Worm (Caenorhabditis elegans) whole organism, mixed stage, embryonic: ENCODE measurements around the gene mam-7.

Source experiments
- M03D4.4 ChIP-seq: sonication (generic microtip); optimal IDR thresholded peaks from 2 replicates; lab custom pipeline; 2017; ENCODE audit warnings: mild to moderate bottlenecking, missing genetic modification characterization, missing compliant biosample characterization
- bed-3 ChIP-seq: fragments of 200-800 bp; sonication (Bioruptor generic); optimal IDR thresholded peaks from 3 replicates; lab custom pipeline; 2018; ENCODE audit warnings: mild to moderate bottlenecking, missing genetic modification characterization, moderate library complexity, missing compliant biosample characterization
- blmp-1 ChIP-seq: fragments of 150-350 bp; optimal IDR thresholded peaks from 2 replicates; lab custom pipeline; 2014; ENCODE audit warnings: missing biosample characterization, missing genetic modification characterization
- ceh-39 ChIP-seq: fragments of 150-350 bp; optimal IDR thresholded peaks from 2 replicates; lab custom pipeline; 2014; ENCODE audit warnings: missing biosample characterization, missing genetic modification characterization
- ceh-43 ChIP-seq: fragments of 200-800 bp; sonication (Bioruptor generic); optimal IDR thresholded peaks from 2 replicates; lab custom pipeline; 2018; ENCODE audit warnings: mild to moderate bottlenecking, missing genetic modification characterization, moderate library complexity, missing compliant biosample characterization
- ceh-83 ChIP-seq: fragments of 200-800 bp; sonication (Bioruptor generic); optimal IDR thresholded peaks from 2 replicates; lab custom pipeline; 2018; ENCODE audit warnings: mild to moderate bottlenecking, missing genetic modification characterization, missing compliant biosample characterization
- ces-1 ChIP-seq: fragments of 150-350 bp; optimal IDR thresholded peaks from 2 replicates; lab custom pipeline; 2014; ENCODE audit warnings: missing biosample characterization, missing genetic modification reagents, missing genetic modification characterization
- cnd-1 ChIP-seq: fragments of 200-800 bp; sonication (Bioruptor generic); optimal IDR thresholded peaks from 2 replicates; lab custom pipeline; 2018; ENCODE audit warnings: mild to moderate bottlenecking, missing genetic modification characterization, missing compliant biosample characterization
- drap-1 ChIP-seq: fragments of 200-800 bp; sonication (Bioruptor generic); optimal IDR thresholded peaks from 3 replicates; lab custom pipeline; 2018; ENCODE audit warnings: mild to moderate bottlenecking, missing genetic modification characterization, missing compliant biosample characterization
- elt-1 ChIP-seq: sonication (generic microtip); optimal IDR thresholded peaks from 2 replicates; lab custom pipeline; 2017; ENCODE audit warnings: missing genetic modification characterization, mild to moderate bottlenecking, missing compliant biosample characterization, antibody characterized with exemption, moderate library complexity, borderline replicate concordance; ENCODE audit not compliant: insufficient read depth
- elt-3 ChIP-seq: fragments of 150-350 bp; optimal IDR thresholded peaks from 2 replicates; lab custom pipeline; 2014; ENCODE audit warnings: missing biosample characterization, missing genetic modification characterization
- flh-1 ChIP-seq: fragments of 200-800 bp; sonication (Bioruptor generic); optimal IDR thresholded peaks from 2 replicates; lab custom pipeline; 2018; ENCODE audit warnings: mild to moderate bottlenecking, missing genetic modification characterization, moderate library complexity, missing compliant biosample characterization
- ham-2 ChIP-seq: fragments of 200-800 bp; sonication (Bioruptor generic); optimal IDR thresholded peaks from 2 replicates; lab custom pipeline; 2018; ENCODE audit warnings: mild to moderate bottlenecking, missing genetic modification characterization, missing compliant biosample characterization
- hlh-1 ChIP-seq: fragments of 150-350 bp; optimal IDR thresholded peaks from 2 replicates; lab custom pipeline; 2014; ENCODE audit warnings: missing biosample characterization, missing genetic modification reagents, missing genetic modification characterization
- lin-13 ChIP-seq: fragments of 150-350 bp; optimal IDR thresholded peaks from 2 replicates; lab custom pipeline; 2014; ENCODE audit warnings: missing biosample characterization, missing genetic modification characterization
- lin-32 ChIP-seq: fragments of 200-800 bp; sonication (Bioruptor generic); optimal IDR thresholded peaks from 2 replicates; lab custom pipeline; 2018; ENCODE audit warnings: mild to moderate bottlenecking, missing genetic modification characterization, missing compliant biosample characterization
- lsy-2 ChIP-seq: fragments of 150-350 bp; optimal IDR thresholded peaks from 2 replicates; lab custom pipeline; 2014; ENCODE audit warnings: missing biosample characterization, missing genetic modification characterization
- mab-5 ChIP-seq: fragments of 150-350 bp; optimal IDR thresholded peaks from 2 replicates; lab custom pipeline; 2014; ENCODE audit warnings: missing biosample characterization, missing genetic modification characterization
- mep-1 ChIP-seq: fragments of 150-350 bp; optimal IDR thresholded peaks from 2 replicates; lab custom pipeline; 2017; ENCODE audit warnings: missing biosample characterization, missing genetic modification reagents, missing genetic modification characterization, inconsistent platforms
- mls-2 ChIP-seq: sonication (generic microtip); optimal IDR thresholded peaks from 2 replicates; lab custom pipeline; 2016; ENCODE audit warnings: mild to moderate bottlenecking, missing genetic modification characterization, moderate library complexity, missing compliant biosample characterization
- nhr-12 ChIP-seq: fragments of 150-350 bp; optimal IDR thresholded peaks from 2 replicates; lab custom pipeline; 2014; ENCODE audit warnings: missing biosample characterization, missing genetic modification characterization
- nhr-2 ChIP-seq: fragments of 150-350 bp; optimal IDR thresholded peaks from 2 replicates; lab custom pipeline; 2014; ENCODE audit warnings: missing biosample characterization, missing genetic modification characterization
- nhr-237 ChIP-seq: fragments of 150-350 bp; optimal IDR thresholded peaks from 2 replicates; lab custom pipeline; 2014; ENCODE audit warnings: missing biosample characterization, missing genetic modification characterization
- nhr-28 ChIP-seq: fragments of 150-350 bp; optimal IDR thresholded peaks from 2 replicates; lab custom pipeline; 2014; ENCODE audit warnings: missing biosample characterization, missing genetic modification characterization
- nhr-76 ChIP-seq: sonication (generic microtip); optimal IDR thresholded peaks from 2 replicates; lab custom pipeline; 2017; ENCODE audit warnings: missing biosample characterization, missing genetic modification characterization
- pha-4 ChIP-seq: fragments of 150-350 bp; optimal IDR thresholded peaks from 2 replicates; lab custom pipeline; 2018; ENCODE audit warnings: missing biosample characterization, missing genetic modification reagents, missing genetic modification characterization
- sem-2 ChIP-seq: fragments of 200-800 bp; sonication (Bioruptor generic); optimal IDR thresholded peaks from 2 replicates; lab custom pipeline; 2018; ENCODE audit warnings: mild to moderate bottlenecking, missing genetic modification characterization, missing compliant biosample characterization
- snpc-4 ChIP-seq: fragments of 150-350 bp; optimal IDR thresholded peaks from 2 replicates; lab custom pipeline; 2014; ENCODE audit warnings: missing biosample characterization, missing genetic modification characterization
- sptf-1 ChIP-seq: sonication (generic microtip); optimal IDR thresholded peaks from 2 replicates; lab custom pipeline; 2017; ENCODE audit warnings: mild to moderate bottlenecking, missing genetic modification characterization, moderate library complexity, missing compliant biosample characterization
- tbx-8 ChIP-seq: fragments of 200-800 bp; sonication (Bioruptor generic); optimal IDR thresholded peaks from 2 replicates; lab custom pipeline; 2018; ENCODE audit warnings: mild to moderate bottlenecking, missing genetic modification characterization, moderate library complexity, missing compliant biosample characterization
- unc-120 ChIP-seq: sonication (generic microtip); optimal IDR thresholded peaks from 2 replicates; lab custom pipeline; 2017; ENCODE audit warnings: missing genetic modification characterization, missing compliant biosample characterization; ENCODE audit not compliant: poor library complexity, severe bottlenecking
- unc-39 ChIP-seq: fragments of 150-350 bp; optimal IDR thresholded peaks from 2 replicates; lab custom pipeline; 2014; ENCODE audit warnings: missing biosample characterization, missing genetic modification characterization
- unc-62 ChIP-seq: fragments of 150-350 bp; optimal IDR thresholded peaks from 2 replicates; lab custom pipeline; 2014; ENCODE audit warnings: missing biosample characterization, missing genetic modification reagents, missing genetic modification characterization
- zip-8 ChIP-seq: fragments of 150-350 bp; optimal IDR thresholded peaks from 2 replicates; lab custom pipeline; 2014; ENCODE audit warnings: missing biosample characterization, missing genetic modification characterization
- ztf-11 ChIP-seq: fragments of 150-350 bp; optimal IDR thresholded peaks from 2 replicates; lab custom pipeline; 2014; ENCODE audit warnings: missing biosample characterization, missing genetic modification characterization

Gene mam-7

ce11 chrIII:9861470-9862342 is 31.2 kb upstream of the mam-7 start (continued):
- TF ChIP-seq ceh-43: peak; percentile 85
- TF ChIP-seq snpc-4: no peak
- peak; percentile 80 for TF ChIP-seq bed-3 (GFP tag; lab: Kevin White, UChicago)
- peak; percentile 63 for TF ChIP-seq tbx-8 (GFP tag; lab: Kevin White, UChicago)
- TF ChIP-seq mep-1 (tag; lab: Kevin White, UChicago): peak; percentile 53
- peak; percentile 94 for TF ChIP-seq mls-2 (tag; lab: Kevin White, UChicago)
- peak; percentile 56 for TF ChIP-seq ham-2

DNA sequence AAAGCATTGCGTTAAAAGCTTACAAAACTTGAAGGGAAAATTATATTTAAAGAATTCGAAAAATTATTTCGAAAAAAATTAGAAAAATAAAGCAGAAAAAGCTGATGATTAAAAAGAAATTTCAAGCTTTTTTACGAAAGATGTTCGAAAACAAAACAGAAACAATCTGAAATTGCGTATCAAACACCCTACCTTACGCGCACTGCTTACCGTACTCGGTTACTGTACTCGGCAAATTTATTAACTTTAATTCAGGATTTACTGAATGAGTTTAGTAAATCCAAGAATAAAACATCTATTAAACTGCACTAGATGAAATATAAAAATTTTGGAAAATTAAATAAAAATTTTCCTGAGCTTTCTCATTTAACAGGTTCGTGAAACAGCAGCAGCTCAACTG is 30.5 kb upstream of the mam-7 start:
- TF ChIP-seq lsy-2 (tag; lab: Kevin White, UChicago) (peak; percentile 69), elt-3 (tag; lab: Kevin White, UChicago) (no peak)

ce11 chrIII:9867352-9867751 is 25.6 kb upstream of the mam-7 start:
- TF ChIP-seq ces-1 (GFP tag; lab: Kevin White, UChicago) (peak; percentile 94), sptf-1 (tag; lab: Kevin White, UChicago) (no peak), bed-3 (GFP tag; lab: Kevin White, UChicago) (no peak)

ce11 chrIII:9867780-9868503 is 25.0 kb upstream of the mam-7 start, which contains the start of gene dhhc-4:
Gene dhhc-4 (minus strand): TSS chrIII:9867792.
- TF ChIP-seq elt-3 (tag; lab: Kevin White, UChicago) (no peak), ham-2 (no peak), sptf-1 (tag; lab: Kevin White, UChicago) (peak; percentile 25), lin-13 (tag; lab: Kevin White, UChicago) (peak; percentile 6), zip-8 (tag; lab: Kevin White, UChicago) (no peak), mab-5 (peak; percentile 26), nhr-2 (tag; lab: Kevin White, UChicago) (no peak), nhr-28 (tag; lab: Kevin White, UChicago) (no peak), mls-2 (tag; lab: Kevin White, UChicago) (no peak), nhr-12 (tag; lab: Kevin White, UChicago) (no peak), sem-2 (GFP tag; lab: Kevin White, UChicago) (no peak), tbx-8 (GFP tag; lab: Kevin White, UChicago) (no peak), blmp-1 (tag; lab: Kevin White, UChicago) (no peak), ceh-83 (GFP tag; lab: Kevin White, UChicago) (peak; percentile 9), lsy-2 (tag; lab: Kevin White, UChicago) (peak; percentile 48), pha-4 (tag; lab: Kevin White, UChicago) (no peak), snpc-4 (no peak), hlh-1 (no peak), nhr-237 (no peak), unc-120 (tag; lab: Kevin White, UChicago) (no peak), unc-62 (GFP tag; lab: Kevin White, UChicago) (no peak), lin-32 (no peak), nhr-76 (tag; lab: Kevin White, UChicago) (no peak), elt-1 (no peak), ceh-39 (tag; lab: Kevin White, UChicago) (no peak), cnd-1 (tag; lab: Kevin White, UChicago) (no peak), ces-1 (GFP tag; lab: Kevin White, UChicago) (no peak), mep-1 (tag; lab: Kevin White, UChicago) (peak; percentile 52), unc-39 (tag; lab: Kevin White, UChicago) (no peak), ceh-43 (no peak), drap-1 (GFP tag; lab: Kevin White, UChicago) (no peak), M03D4.4 (tag; lab: Kevin White, UChicago) (no peak), flh-1 (GFP tag; lab: Kevin White, UChicago) (no peak), ztf-11 (tag; lab: Kevin White, UChicago) (no peak), bed-3 (GFP tag; lab: Kevin White, UChicago) (no peak)
